Worm (Caenorhabditis elegans): ENCODE measurements around the gene F58D2.4.

DNA sequence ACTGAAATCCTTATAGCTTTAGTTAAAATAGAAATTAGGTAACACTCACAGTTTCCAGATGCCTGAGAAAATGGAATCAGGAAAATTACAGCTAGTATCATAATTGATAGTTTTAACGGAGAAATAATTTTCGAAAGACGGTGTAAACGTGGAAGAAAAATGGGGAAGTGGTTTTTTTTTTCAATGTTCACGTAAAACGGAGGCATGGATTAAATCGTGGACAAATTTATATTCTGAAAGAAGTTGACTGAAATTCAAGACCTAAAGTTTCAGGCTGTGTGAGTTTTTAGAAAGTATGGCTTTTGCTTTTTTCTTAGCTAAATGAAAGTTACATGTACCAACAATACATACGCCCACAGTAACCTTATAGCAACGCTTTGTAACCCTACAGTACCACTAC lies 46.6 kb downstream of the F58D2.4 start, which contains the start of gene spe-43:
- TF ChIP-seq ztf-11 (tag; optimal IDR thresholded peaks at IDR 0.05) = no peak
- no peak for TF ChIP-seq ceh-39 (tag; optimal IDR thresholded peaks at IDR 0.05)
- TF ChIP-seq blmp-1 (tag; optimal IDR thresholded peaks at IDR 0.05) = no peak
- TF ChIP-seq elt-1 (tag; optimal IDR thresholded peaks at IDR 0.05; ENCODE audit: borderline replicate concordance, insufficient read depth) = no peak
- no peak for TF ChIP-seq flh-1 (GFP tag; optimal IDR thresholded peaks at IDR 0.05)
- TF ChIP-seq hlh-1 (tag; optimal IDR thresholded peaks at IDR 0.05) = no peak
- TF ChIP-seq lin-13 (tag; optimal IDR thresholded peaks at IDR 0.05) = no peak
- no peak for TF ChIP-seq unc-62 (GFP tag; optimal IDR thresholded peaks at IDR 0.05)
